Fruit fly (Drosophila melanogaster) whole organism, prepupa: ENCODE data around the gene eIF2Bepsilon.

Experiments
- CG10631 ChIP-seq: fragments of 200-800 bp; sonication (Bioruptor generic); optimal IDR thresholded peaks from 2 replicates; lab custom pipeline; 2016; ENCODE audit warnings: missing biosample characterization, missing genetic modification characterization
- CG10669 ChIP-seq: fragments of 200-800 bp; sonication (Bioruptor generic); optimal IDR thresholded peaks from 3 replicates; lab custom pipeline; 2018; ENCODE audit warnings: missing biosample characterization, mild to moderate bottlenecking, missing genetic modification characterization, moderate library complexity
- CG11294 ChIP-seq: fragments of 200-800 bp; sonication (Bioruptor generic); IDR thresholded peaks from 2 replicates; pipeline ENCODE4 v1.3.6; 2022; ENCODE audit warnings: missing biosample characterization, missing genetic modification characterization
- CG11762 ChIP-seq: fragments of 200-800 bp; sonication (Bioruptor generic); optimal IDR thresholded peaks from 3 replicates; lab custom pipeline; 2016; ENCODE audit warnings: missing biosample characterization, missing genetic modification characterization; ENCODE audit not compliant: insufficient read depth
- CG11902 ChIP-seq: fragments of 200-800 bp; sonication (Bioruptor generic); optimal IDR thresholded peaks from 3 replicates; lab custom pipeline; 2016; ENCODE audit warnings: missing biosample characterization, missing genetic modification characterization
- CG15336 ChIP-seq: fragments of 200-800 bp; sonication (Bioruptor generic); IDR thresholded peaks from 2 replicates; pipeline ENCODE4 v1.3.6; 2022; ENCODE audit warnings: missing biosample characterization, missing genetic modification characterization
- CG1621 ChIP-seq: fragments of 200-800 bp; sonication (Bioruptor generic); optimal IDR thresholded peaks from 3 replicates; lab custom pipeline; 2018; ENCODE audit warnings: missing biosample characterization, mild to moderate bottlenecking, missing genetic modification characterization
- CG16779 ChIP-seq: fragments of 200-800 bp; sonication (Bioruptor generic); optimal IDR thresholded peaks from 3 replicates; lab custom pipeline; 2017; ENCODE audit warnings: missing biosample characterization, mild to moderate bottlenecking, missing genetic modification characterization
- CG3032 ChIP-seq: fragments of 200-800 bp; optimal IDR thresholded peaks from 2 replicates; lab custom pipeline; 2019; ENCODE audit warnings: missing biosample characterization, mild to moderate bottlenecking, missing genetic modification characterization, moderate library complexity
- CG34406 ChIP-seq: fragments of 200-800 bp; sonication (Bioruptor generic); optimal IDR thresholded peaks from 3 replicates; lab custom pipeline; 2016; ENCODE audit warnings: missing biosample characterization, missing genetic modification characterization
- CG4318 ChIP-seq: fragments of 200-800 bp; sonication (Bioruptor generic); optimal IDR thresholded peaks from 3 replicates; lab custom pipeline; 2017; ENCODE audit warnings: missing biosample characterization, mild to moderate bottlenecking, missing genetic modification characterization
- CG6276 ChIP-seq: fragments of 200-800 bp; sonication (Bioruptor generic); optimal IDR thresholded peaks from 2 replicates; lab custom pipeline; 2017; ENCODE audit warnings: missing biosample characterization, mild to moderate bottlenecking, missing genetic modification characterization
- CG6792 ChIP-seq: fragments of 200-800 bp; sonication (Bioruptor generic); optimal IDR thresholded peaks from 3 replicates; lab custom pipeline; 2016; ENCODE audit warnings: missing biosample characterization, missing genetic modification characterization
- CG6808 ChIP-seq: fragments of 200-800 bp; sonication (Bioruptor generic); optimal IDR thresholded peaks from 3 replicates; lab custom pipeline; 2017; ENCODE audit warnings: missing biosample characterization, missing genetic modification characterization, mild to moderate bottlenecking, moderate library complexity, missing genetic modification reagents
- CG6854 ChIP-seq: fragments of 200-800 bp; sonication (Bioruptor generic); optimal IDR thresholded peaks from 2 replicates; lab custom pipeline; 2017; ENCODE audit warnings: missing biosample characterization, mild to moderate bottlenecking, missing genetic modification characterization
- CG7368 ChIP-seq: fragments of 200-800 bp; sonication (Bioruptor generic); optimal IDR thresholded peaks from 3 replicates; lab custom pipeline; 2016; ENCODE audit warnings: missing biosample characterization, missing genetic modification characterization
- CG8119 ChIP-seq: fragments of 200-800 bp; sonication (Bioruptor generic); IDR thresholded peaks from 3 replicates; pipeline ENCODE4 v1.3.6; 2022; ENCODE audit warnings: missing biosample characterization, missing genetic modification characterization
- CG8319 ChIP-seq: fragments of 200-800 bp; sonication (Bioruptor generic); optimal IDR thresholded peaks from 3 replicates; lab custom pipeline; 2016; ENCODE audit warnings: missing biosample characterization, missing genetic modification characterization
- CG9139 ChIP-seq: fragments of 200-800 bp; sonication (Bioruptor generic); optimal IDR thresholded peaks from 3 replicates; lab custom pipeline; 2017; ENCODE audit warnings: missing biosample characterization, mild to moderate bottlenecking, missing genetic modification characterization
- Eip75B ChIP-seq: fragments of 200-800 bp; sonication (Bioruptor generic); optimal IDR thresholded peaks from 3 replicates; lab custom pipeline; 2016; ENCODE audit warnings: missing biosample characterization, missing genetic modification characterization
- Eip78C ChIP-seq: fragments of 200-800 bp; sonication (Bioruptor generic); peaks from one replicate; lab custom pipeline; 2016; ENCODE audit warnings: missing biosample characterization, missing genetic modification characterization
- Eip93F ChIP-seq: fragments of 200-800 bp; sonication (Bioruptor generic); optimal IDR thresholded peaks from 2 replicates; lab custom pipeline; 2016; ENCODE audit warnings: missing biosample characterization, mild to moderate bottlenecking, missing genetic modification characterization
- Ets96B ChIP-seq: fragments of 200-800 bp; optimal IDR thresholded peaks from 2 replicates; lab custom pipeline; 2019; ENCODE audit warnings: missing biosample characterization, mild to moderate bottlenecking, missing genetic modification characterization, moderate library complexity
- Gug ChIP-seq: fragments of 200-800 bp; sonication (Bioruptor generic); IDR thresholded peaks from 2 replicates; pipeline ENCODE4 v1.3.6; 2022; ENCODE audit warnings: missing biosample characterization, missing genetic modification characterization
- Hr4 ChIP-seq: fragments of 200-800 bp; sonication (Bioruptor generic); optimal IDR thresholded peaks from 3 replicates; lab custom pipeline; 2016; ENCODE audit warnings: missing biosample characterization, missing genetic modification characterization
- Lpt ChIP-seq: fragments of 200-800 bp; sonication (Bioruptor generic); optimal IDR thresholded peaks from 3 replicates; lab custom pipeline; 2016; ENCODE audit warnings: missing biosample characterization, missing genetic modification characterization
- Met ChIP-seq: fragments of 200-800 bp; sonication (Bioruptor generic); optimal IDR thresholded peaks from 3 replicates; lab custom pipeline; 2016; ENCODE audit warnings: missing biosample characterization, missing genetic modification characterization
- Smox ChIP-seq: fragments of 200-800 bp; sonication (Bioruptor generic); optimal IDR thresholded peaks from 3 replicates; lab custom pipeline; 2016; ENCODE audit warnings: missing biosample characterization, missing genetic modification characterization
- Sox102F ChIP-seq: fragments of 200-800 bp; sonication (Bioruptor generic); optimal IDR thresholded peaks from 2 replicates; lab custom pipeline; 2016; ENCODE audit warnings: missing biosample characterization, mild to moderate bottlenecking, missing genetic modification characterization
- Sox14 ChIP-seq: fragments of 200-800 bp; sonication (Bioruptor generic); optimal IDR thresholded peaks from 3 replicates; lab custom pipeline; 2016; ENCODE audit warnings: missing biosample characterization, missing genetic modification characterization
- Sox15 ChIP-seq: fragments of 200-800 bp; sonication (Bioruptor generic); optimal IDR thresholded peaks from 3 replicates; lab custom pipeline; 2016; ENCODE audit warnings: missing biosample characterization, missing genetic modification characterization
- achi ChIP-seq: fragments of 200-800 bp; sonication (Bioruptor generic); optimal IDR thresholded peaks from 3 replicates; lab custom pipeline; 2016; ENCODE audit warnings: missing biosample characterization, missing genetic modification characterization
- acj6 ChIP-seq: fragments of 200-800 bp; sonication (Bioruptor generic); optimal IDR thresholded peaks from 3 replicates; lab custom pipeline; 2016; ENCODE audit warnings: missing biosample characterization, missing genetic modification characterization
- dac ChIP-seq: fragments of 200-800 bp; sonication (Bioruptor generic); optimal IDR thresholded peaks from 2 replicates; lab custom pipeline; 2017; ENCODE audit warnings: missing biosample characterization, mild to moderate bottlenecking, missing genetic modification characterization
- dsx ChIP-seq: fragments of 200-800 bp; optimal IDR thresholded peaks from 3 replicates; lab custom pipeline; 2019; ENCODE audit warnings: missing biosample characterization, mild to moderate bottlenecking, missing genetic modification characterization, moderate library complexity; ENCODE audit not compliant: poor library complexity, severe bottlenecking
- fd59A ChIP-seq: fragments of 200-800 bp; sonication (Bioruptor generic); optimal IDR thresholded peaks from 2 replicates; lab custom pipeline; 2017; ENCODE audit warnings: missing biosample characterization, mild to moderate bottlenecking, missing genetic modification characterization, missing genetic modification reagents
- fd85E ChIP-seq: fragments of 200-800 bp; sonication (Bioruptor generic); optimal IDR thresholded peaks from 3 replicates; lab custom pipeline; 2016; ENCODE audit warnings: missing biosample characterization, missing genetic modification characterization
- fkh ChIP-seq: fragments of 200-800 bp; sonication (Bioruptor generic); optimal IDR thresholded peaks from 3 replicates; lab custom pipeline; 2017; ENCODE audit warnings: missing biosample characterization, mild to moderate bottlenecking, missing genetic modification characterization, moderate library complexity
- lz ChIP-seq: fragments of 200-800 bp; sonication (Bioruptor generic); optimal IDR thresholded peaks from 3 replicates; lab custom pipeline; 2016; ENCODE audit warnings: missing biosample characterization, missing genetic modification characterization
- net ChIP-seq: fragments of 200-800 bp; sonication (Bioruptor generic); optimal IDR thresholded peaks from 3 replicates; lab custom pipeline; 2016; ENCODE audit warnings: missing biosample characterization, missing genetic modification characterization
- salr ChIP-seq, 2 experiments: fragments of 200-800 bp; sonication (Bioruptor generic); optimal IDR thresholded peaks; 3 replicates each; lab custom pipeline; 2016 to 2018; ENCODE audit warnings: missing biosample characterization in 2 of 2, missing genetic modification characterization in 2 of 2, mild to moderate bottlenecking in 1 of 2
- svp ChIP-seq: fragments of 200-800 bp; sonication (Bioruptor generic); peaks from one replicate; lab custom pipeline; 2016; ENCODE audit warnings: missing biosample characterization, missing genetic modification characterization
- topi ChIP-seq: fragments of 200-800 bp; sonication (Bioruptor generic); optimal IDR thresholded peaks from 3 replicates; lab custom pipeline; 2016; ENCODE audit warnings: missing biosample characterization, missing genetic modification characterization
- vri ChIP-seq: fragments of 200-800 bp; sonication (Bioruptor generic); optimal IDR thresholded peaks from 3 replicates; lab custom pipeline; 2016; ENCODE audit warnings: missing biosample characterization, mild to moderate bottlenecking, missing genetic modification characterization

The eIF2Bepsilon gene

DNA sequence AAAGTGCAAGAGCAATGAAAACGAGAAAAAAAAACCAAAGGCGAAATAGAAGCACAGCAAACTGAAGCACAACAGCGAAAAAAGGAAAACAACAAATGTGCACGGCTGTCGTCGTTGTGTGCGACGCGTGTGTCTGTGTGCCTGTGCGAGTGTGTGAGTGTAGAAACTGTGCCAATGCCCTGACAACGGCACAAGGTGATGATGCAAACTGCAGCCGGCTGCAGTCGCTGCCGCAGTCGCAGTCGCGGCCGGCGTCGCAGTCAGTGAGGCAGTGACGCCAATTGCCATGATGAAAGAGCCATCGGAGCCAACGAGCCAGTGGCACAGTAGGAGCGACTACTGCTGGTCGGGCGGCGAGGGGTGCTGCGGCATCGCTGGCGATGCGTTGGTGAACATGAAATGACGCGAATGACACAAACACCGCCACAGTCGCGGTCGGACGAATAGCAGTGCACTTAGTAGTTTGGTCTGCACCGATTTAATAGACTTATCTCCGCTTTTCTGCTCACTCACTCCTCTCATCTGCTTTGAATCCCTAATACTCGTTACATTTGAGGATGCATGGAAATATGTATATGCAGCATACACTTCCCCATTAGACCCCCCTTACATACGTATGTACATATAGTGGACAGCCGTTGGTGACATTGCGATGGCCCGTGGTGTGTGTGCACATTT lies 46.0 kb upstream of the eIF2Bepsilon start (continued):
- TF ChIP-seq Sox102F, result no peak
- peak; percentile 6 for TF ChIP-seq fkh
- peak; percentile 87 for TF ChIP-seq CG11294 (GFP tag; lab: Robert Waterston, UW)
- TF ChIP-seq salr (GFP tag; optimal IDR thresholded peaks at IDR 0.05; lab: Kevin White, UChicago), result peak; percentile 31 to 71
- TF ChIP-seq net (GFP tag; lab: Kevin White, UChicago), result peak; percentile 80
- peak; percentile 76 for TF ChIP-seq achi
- peak; percentile 90 for TF ChIP-seq Hr4
- peak; percentile 77 for TF ChIP-seq CG6792 (GFP tag; lab: Kevin White, UChicago)
- TF ChIP-seq Eip75B (GFP tag; lab: Kevin White, UChicago), result peak; percentile 81
- TF ChIP-seq Eip93F (GFP tag; lab: Kevin White, UChicago), result no peak
- TF ChIP-seq Met, result no peak
- TF ChIP-seq CG1621 (tag; lab: Kevin White, UChicago), result peak; percentile 75
- TF ChIP-seq CG10631 (GFP tag; lab: Kevin White, UChicago), result peak; percentile 71
- peak; percentile 40 for TF ChIP-seq lz (GFP tag; lab: Kevin White, UChicago)
- TF ChIP-seq CG9139 (GFP tag; lab: Kevin White, UChicago), result peak; percentile 52
- peak; percentile 69 for TF ChIP-seq Ets96B (tag; lab: Kevin White, UChicago)
- peak; percentile 83 for TF ChIP-seq Lpt (GFP tag; lab: Kevin White, UChicago)
- peak; percentile 37 for TF ChIP-seq topi (GFP tag; lab: Kevin White, UChicago)
- TF ChIP-seq CG8319, result peak; percentile 16
- TF ChIP-seq CG11762 (GFP tag; lab: Kevin White, UChicago), result peak; percentile 65
- TF ChIP-seq Gug (GFP tag; lab: Robert Waterston, UW), result peak; percentile 79
- TF ChIP-seq CG4318 (GFP tag; lab: Kevin White, UChicago), result peak; percentile 86
- TF ChIP-seq CG6276 (GFP tag; lab: Kevin White, UChicago), result peak; percentile 91
- TF ChIP-seq CG16779 (tag; lab: Kevin White, UChicago), result peak; percentile 73
- TF ChIP-seq fd59A (GFP tag; lab: Kevin White, UChicago), result peak; percentile 66
- TF ChIP-seq CG3032, result peak; percentile 76
- no peak for TF ChIP-seq Smox (GFP tag; lab: Kevin White, UChicago)
- peak; percentile 93 for TF ChIP-seq CG8119 (GFP tag; lab: Robert Waterston, UW)
- peak; percentile 69 for TF ChIP-seq CG11902
- peak; percentile 86 for TF ChIP-seq dac
- TF ChIP-seq CG6808 (GFP tag; lab: Kevin White, UChicago), result peak; percentile 69
- peak; percentile 94 for TF ChIP-seq Eip78C
- TF ChIP-seq CG7368 (GFP tag; lab: Kevin White, UChicago), result peak; percentile 85

DNA sequence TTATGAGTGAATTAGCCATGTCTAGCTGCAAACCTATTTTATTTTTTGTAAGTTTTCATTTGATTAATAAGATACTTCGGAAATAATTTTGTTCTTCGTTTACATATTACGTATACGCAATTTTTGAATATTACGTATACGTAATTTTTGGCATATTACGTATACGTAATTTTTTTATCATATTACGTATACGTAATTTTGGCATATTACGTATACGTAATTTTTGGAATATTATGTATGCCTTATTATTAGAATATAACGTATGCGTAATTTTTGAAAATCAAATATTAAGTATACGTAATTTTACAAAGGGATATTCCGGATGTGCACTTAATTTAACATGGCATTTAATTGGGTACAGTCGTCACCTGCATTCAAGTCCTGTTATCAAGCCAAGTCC lies 45.5 kb upstream of the eIF2Bepsilon start:
- TF ChIP-seq CG8119 (GFP tag; lab: Robert Waterston, UW) (no peak), Eip78C (peak; percentile 21)
- TF ChIP-seq, all 60 proteins: peak for 1

DNA sequence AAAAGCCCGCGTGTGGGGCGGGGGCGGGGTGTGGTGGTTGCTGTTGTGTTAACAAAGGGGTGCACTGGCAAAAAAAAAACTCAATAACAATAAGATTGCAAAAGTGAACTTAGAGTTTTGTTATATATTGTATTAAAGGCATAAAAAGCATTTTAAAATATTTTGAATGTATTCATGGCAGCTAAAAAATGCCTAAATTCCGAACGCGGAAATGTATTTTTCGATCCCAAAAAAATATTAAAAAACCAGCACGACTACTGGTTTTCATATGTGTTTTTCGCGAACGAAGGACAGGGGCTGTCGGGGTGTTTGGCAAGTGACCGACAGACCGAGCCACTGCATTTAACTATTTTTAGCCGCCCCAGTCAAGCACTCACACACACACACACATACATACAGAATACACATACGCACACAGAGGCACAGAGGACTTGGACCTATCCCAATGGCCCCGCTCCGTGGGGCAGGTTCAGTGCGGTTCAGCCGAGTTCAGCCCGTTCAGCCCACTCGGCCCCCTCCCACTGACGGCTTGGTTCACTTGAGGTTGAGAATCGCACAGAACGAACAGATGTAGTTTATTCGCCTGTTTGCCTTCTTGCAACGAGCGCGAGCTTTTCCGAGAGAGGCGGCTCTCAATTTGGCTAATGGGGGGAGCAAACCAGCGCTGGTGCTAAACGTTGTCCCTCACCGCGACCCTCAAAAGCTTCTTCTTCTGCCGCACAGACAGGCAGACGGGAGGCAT lies 44.3 kb upstream of the eIF2Bepsilon start:
- TF ChIP-seq Gug (GFP tag; lab: Robert Waterston, UW) (0 out of 2 replicates have a peak, but pooled peaks have one; percentile 9), topi (GFP tag; lab: Kevin White, UChicago) (peak; percentile 13), Eip78C (peak; percentile 71), CG6854 (GFP tag; lab: Kevin White, UChicago) (no peak), vri (GFP tag; lab: Kevin White, UChicago) (no peak), CG10631 (GFP tag; lab: Kevin White, UChicago) (peak; percentile 43), Sox14 (peak; percentile 20), Lpt (GFP tag; lab: Kevin White, UChicago) (no peak), Eip93F (GFP tag; lab: Kevin White, UChicago) (no peak), CG6792 (GFP tag; lab: Kevin White, UChicago) (peak; percentile 11), CG34406 (GFP tag; lab: Kevin White, UChicago) (peak; percentile 15), CG3032 (no peak), CG10669 (GFP tag; lab: Kevin White, UChicago) (no peak), acj6 (peak; percentile 4), Eip75B (GFP tag; lab: Kevin White, UChicago) (no peak), Sox15 (GFP tag; lab: Kevin White, UChicago) (no peak), CG8319 (no peak), svp (GFP tag; lab: Kevin White, UChicago) (peak; percentile 63), fd85E (no peak), CG6808 (GFP tag; lab: Kevin White, UChicago) (no peak), Met (peak; percentile 3), dsx (GFP tag; lab: Kevin White, UChicago) (no peak), dac (peak; percentile 33), CG11902 (peak; percentile 26), CG15336 (GFP tag; lab: Robert Waterston, UW) (peak; percentile 78)
